Fruit fly (Drosophila melanogaster) whole organism, embryonic: Measurements from ENCODE around the gene Tm1.

ENCODE experiments used
- Abd-B ChIP-seq: fragments of 200-800 bp; sonication (Bioruptor generic); optimal IDR thresholded peaks from 2 replicates; lab custom pipeline; 2018; ENCODE audit warnings: missing biosample characterization, mild to moderate bottlenecking, missing genetic modification characterization, moderate library complexity
- CG11560 ChIP-seq: fragments of 200-800 bp; sonication (Bioruptor generic); IDR thresholded peaks from 3 replicates; pipeline ENCODE4 v1.3.6; 2022; ENCODE audit warnings: missing biosample characterization, missing genetic modification characterization
- CG11695 ChIP-seq: fragments of 200-800 bp; sonication (Bioruptor generic); IDR thresholded peaks from 3 replicates; pipeline ENCODE4 v1.3.6; 2022; ENCODE audit warnings: missing biosample characterization, missing genetic modification characterization
- CG12155 ChIP-seq: fragments of 200-800 bp; sonication (Bioruptor generic); optimal IDR thresholded peaks from 3 replicates; lab custom pipeline; 2016; ENCODE audit warnings: missing biosample characterization, missing genetic modification characterization
- CG12236 ChIP-seq: fragments of 200-800 bp; sonication (Bioruptor generic); optimal IDR thresholded peaks from 2 replicates; lab custom pipeline; 2016; ENCODE audit warnings: missing biosample characterization, missing genetic modification characterization
- CG13287 ChIP-seq: fragments of 200-800 bp; sonication (Bioruptor generic); IDR thresholded peaks from 2 replicates; pipeline ENCODE4 v1.3.6; 2022; ENCODE audit warnings: missing biosample characterization, missing genetic modification characterization; ENCODE audit not compliant: partially characterized antibody
- CG14710 ChIP-seq: fragments of 200-800 bp; sonication (Bioruptor generic); optimal IDR thresholded peaks from 3 replicates; lab custom pipeline; 2019; ENCODE audit warnings: missing biosample characterization, mild to moderate bottlenecking, missing genetic modification characterization, moderate library complexity
- CG17612 ChIP-seq: fragments of 200-800 bp; sonication (Bioruptor generic); IDR thresholded peaks from 2 replicates; pipeline ENCODE4 v1.3.6; 2022; ENCODE audit warnings: missing biosample characterization, missing genetic modification characterization
- CG17829 ChIP-seq: fragments of 200-800 bp; optimal IDR thresholded peaks from 2 replicates; lab custom pipeline; 2019; ENCODE audit warnings: missing biosample characterization, mild to moderate bottlenecking, missing genetic modification characterization, moderate library complexity
- CG18011 ChIP-seq: fragments of 200-800 bp; sonication (Bioruptor generic); optimal IDR thresholded peaks from 2 replicates; lab custom pipeline; 2017; ENCODE audit warnings: missing biosample characterization, missing genetic modification characterization, mild to moderate bottlenecking, moderate library complexity, missing genotype
- CG32767 ChIP-seq: fragments of 200-800 bp; sonication (Bioruptor generic); IDR thresholded peaks from 2 replicates; pipeline ENCODE4 v1.3.6; 2022; ENCODE audit warnings: missing biosample characterization, missing genetic modification characterization
- CG34224 ChIP-seq: fragments of 200-800 bp; sonication (Bioruptor generic); IDR thresholded peaks from 3 replicates; pipeline ENCODE4 v1.3.6; 2022; ENCODE audit warnings: missing biosample characterization, missing genetic modification characterization; ENCODE audit not compliant: partially characterized antibody
- CG5180 ChIP-seq: fragments of 200-800 bp; sonication (Bioruptor generic); optimal IDR thresholded peaks from 3 replicates; lab custom pipeline; 2017; ENCODE audit warnings: missing biosample characterization, missing genetic modification characterization, mild to moderate bottlenecking, moderate library complexity, missing genetic modification reagents
- CG8924 ChIP-seq: fragments of 200-800 bp; optimal IDR thresholded peaks from 3 replicates; lab custom pipeline; 2019; ENCODE audit warnings: missing biosample characterization, mild to moderate bottlenecking, missing genetic modification characterization, moderate library complexity
- CG9932 ChIP-seq: fragments of 200-800 bp; sonication (Bioruptor generic); IDR thresholded peaks from 2 replicates; pipeline ENCODE4 v1.3.6; 2022; ENCODE audit warnings: missing biosample characterization, missing genetic modification characterization
- D19B ChIP-seq: fragments of 200-800 bp; sonication (Bioruptor generic); optimal IDR thresholded peaks from 2 replicates; lab custom pipeline; 2017; ENCODE audit warnings: missing biosample characterization, mild to moderate bottlenecking, missing genetic modification characterization
- Dad ChIP-seq: fragments of 200-800 bp; sonication (Bioruptor generic); optimal IDR thresholded peaks from 3 replicates; lab custom pipeline; 2016; ENCODE audit warnings: missing biosample characterization, missing genetic modification characterization
- Dp ChIP-seq: fragments of 200-800 bp; sonication (Bioruptor generic); optimal IDR thresholded peaks from 2 replicates; lab custom pipeline; 2018; ENCODE audit warnings: missing biosample characterization, mild to moderate bottlenecking, missing genetic modification characterization, moderate library complexity
- Gug ChIP-seq: fragments of 200-800 bp; sonication (Bioruptor generic); IDR thresholded peaks from 4 replicates; pipeline ENCODE4 v1.3.6; 2022; ENCODE audit warnings: missing biosample characterization, missing genetic modification characterization
- HLHmδ ChIP-seq: fragments of 200-800 bp; sonication (Bioruptor generic); optimal IDR thresholded peaks from 2 replicates; lab custom pipeline; 2018; ENCODE audit warnings: missing biosample characterization, mild to moderate bottlenecking, missing genetic modification characterization, moderate library complexity
- Hr3 ChIP-seq: fragments of 200-800 bp; sonication (Bioruptor generic); optimal IDR thresholded peaks from 3 replicates; lab custom pipeline; 2016; ENCODE audit warnings: missing biosample characterization, missing genetic modification characterization
- Hr39 ChIP-seq: fragments of >200 bp; optimal IDR thresholded peaks from 2 replicates; lab custom pipeline; 2017
- Myb ChIP-seq: fragments of 200-800 bp; sonication (Bioruptor generic); optimal IDR thresholded peaks from 2 replicates; lab custom pipeline; 2016; ENCODE audit warnings: missing biosample characterization, missing genetic modification characterization
- Sox102F ChIP-seq: fragments of 200-800 bp; sonication (Bioruptor generic); optimal IDR thresholded peaks from 2 replicates; lab custom pipeline; 2018; ENCODE audit warnings: missing biosample characterization, mild to moderate bottlenecking, missing genetic modification characterization, moderate library complexity
- YL-1 ChIP-seq: fragments of 200-800 bp; sonication (Bioruptor generic); optimal IDR thresholded peaks from 3 replicates; lab custom pipeline; 2017; ENCODE audit warnings: missing biosample characterization, mild to moderate bottlenecking, missing genetic modification characterization
- ato ChIP-seq: fragments of 200-800 bp; sonication (Bioruptor generic); IDR thresholded peaks from 2 replicates; pipeline ENCODE4 v1.3.6; 2022; ENCODE audit warnings: missing biosample characterization, missing genetic modification characterization; ENCODE audit not compliant: partially characterized antibody
- bbx ChIP-seq: fragments of 200-800 bp; sonication (Bioruptor generic); IDR thresholded peaks from 2 replicates; pipeline ENCODE4 v1.3.6; 2022; ENCODE audit warnings: missing biosample characterization, missing genetic modification characterization; ENCODE audit not compliant: partially characterized antibody
- chinmo ChIP-seq: fragments of 200-800 bp; sonication (Bioruptor generic); IDR thresholded peaks from 4 replicates; pipeline ENCODE4 v1.3.6; 2022; ENCODE audit warnings: missing biosample characterization, missing genetic modification characterization; ENCODE audit not compliant: partially characterized antibody
- dm ChIP-seq: fragments of 200-800 bp; sonication (Bioruptor generic); optimal IDR thresholded peaks from 3 replicates; lab custom pipeline; 2016; ENCODE audit warnings: missing biosample characterization, missing genetic modification characterization
- esg ChIP-seq: fragments of 200-800 bp; sonication (Bioruptor generic); conservative IDR thresholded peaks from 2 replicates; pipeline ENCODE4 v1.3.6; 2022; ENCODE audit warnings: missing biosample characterization, missing genetic modification characterization
- ftz-f1 ChIP-seq: fragments of 200-800 bp; sonication (Bioruptor generic); optimal IDR thresholded peaks from 2 replicates; lab custom pipeline; 2016; ENCODE audit warnings: missing biosample characterization, missing genetic modification characterization
- gfzf ChIP-seq: fragments of 200-800 bp; sonication (Bioruptor generic); optimal IDR thresholded peaks from 2 replicates; lab custom pipeline; 2016; ENCODE audit warnings: missing biosample characterization, mild to moderate bottlenecking, missing genetic modification characterization, moderate library complexity
- grn ChIP-seq: fragments of 200-800 bp; sonication (Bioruptor generic); optimal IDR thresholded peaks from 3 replicates; lab custom pipeline; 2017; ENCODE audit warnings: missing biosample characterization, missing genetic modification characterization
- hkb ChIP-seq, 2 experiments: fragments of 200-800 bp in 1 of 2; fragments of >200 bp in 1 of 2; sonication (Bioruptor generic) in 1 of 2; IDR thresholded peaks in 1 of 2; optimal IDR thresholded peaks in 1 of 2; 2 replicates each; pipeline versions ENCODE4 v1.3.6 to Lab custom; 2017 to 2022; ENCODE audit warnings: missing biosample characterization in 1 of 2, missing genetic modification characterization in 1 of 2
- inv ChIP-seq: fragments of 200-800 bp; sonication (Bioruptor generic); IDR thresholded peaks from 2 replicates; pipeline ENCODE4 v1.3.6; 2022; ENCODE audit warnings: missing biosample characterization, missing genetic modification characterization; ENCODE audit not compliant: partially characterized antibody
- lab ChIP-seq: fragments of 200-800 bp; sonication (Bioruptor generic); optimal IDR thresholded peaks from 3 replicates; lab custom pipeline; 2017; ENCODE audit warnings: missing biosample characterization, missing genetic modification characterization, mild to moderate bottlenecking, moderate library complexity, missing genetic modification reagents
- nmo ChIP-seq: fragments of 200-800 bp; sonication (Bioruptor generic); optimal IDR thresholded peaks from 2 replicates; lab custom pipeline; 2018; ENCODE audit warnings: missing biosample characterization, mild to moderate bottlenecking, missing genetic modification characterization, moderate library complexity
- oc ChIP-seq: fragments of 200-800 bp; sonication (Bioruptor generic); optimal IDR thresholded peaks from 2 replicates; lab custom pipeline; 2018; ENCODE audit warnings: missing biosample characterization, mild to moderate bottlenecking, missing genetic modification characterization, moderate library complexity
- pnt ChIP-seq: fragments of 200-800 bp; sonication (Bioruptor generic); optimal IDR thresholded peaks from 3 replicates; lab custom pipeline; 2016; ENCODE audit warnings: missing biosample characterization, missing genetic modification characterization
- row ChIP-seq: fragments of 200-800 bp; sonication (Bioruptor generic); IDR thresholded peaks from 3 replicates; pipeline ENCODE4 v1.3.6; 2022; ENCODE audit warnings: missing biosample characterization, missing genetic modification characterization
- schlank ChIP-seq: fragments of 200-800 bp; sonication (Bioruptor generic); optimal IDR thresholded peaks from 2 replicates; lab custom pipeline; 2018; ENCODE audit warnings: missing biosample characterization, mild to moderate bottlenecking, missing genetic modification characterization
- scrt ChIP-seq: fragments of 200-800 bp; sonication (Bioruptor generic); optimal IDR thresholded peaks from 2 replicates; lab custom pipeline; 2018; ENCODE audit warnings: missing biosample characterization, mild to moderate bottlenecking, missing genetic modification characterization, moderate library complexity
- sima ChIP-seq: fragments of 200-800 bp; sonication (Bioruptor generic); optimal IDR thresholded peaks from 2 replicates; lab custom pipeline; 2016; ENCODE audit warnings: missing biosample characterization, missing genetic modification characterization
- ssp ChIP-seq: fragments of 200-800 bp; sonication (Bioruptor generic); IDR thresholded peaks from 2 replicates; pipeline ENCODE4 v1.3.6; 2022; ENCODE audit warnings: missing biosample characterization, missing genetic modification characterization
- tll ChIP-seq, 2 experiments: fragments of 200-800 bp in 1 of 2; fragments of >200 bp in 1 of 2; sonication (Bioruptor generic) in 1 of 2; optimal IDR thresholded peaks; 2 replicates each; lab custom pipeline; 2017 to 2019; ENCODE audit warnings: missing biosample characterization in 2 of 2, missing genetic modification characterization in 2 of 2, mild to moderate bottlenecking in 1 of 2, moderate library complexity in 1 of 2
- tna ChIP-seq: fragments of 200-800 bp; sonication (Bioruptor generic); IDR thresholded peaks from 2 replicates; pipeline ENCODE4 v1.3.6; 2022; ENCODE audit warnings: missing biosample characterization, missing genetic modification characterization; ENCODE audit not compliant: partially characterized antibody
- twi ChIP-seq: fragments of 200-800 bp; optimal IDR thresholded peaks from 2 replicates; lab custom pipeline; 2019; ENCODE audit warnings: missing biosample characterization, mild to moderate bottlenecking, missing genetic modification characterization, moderate library complexity

Gene Tm1

DNA sequence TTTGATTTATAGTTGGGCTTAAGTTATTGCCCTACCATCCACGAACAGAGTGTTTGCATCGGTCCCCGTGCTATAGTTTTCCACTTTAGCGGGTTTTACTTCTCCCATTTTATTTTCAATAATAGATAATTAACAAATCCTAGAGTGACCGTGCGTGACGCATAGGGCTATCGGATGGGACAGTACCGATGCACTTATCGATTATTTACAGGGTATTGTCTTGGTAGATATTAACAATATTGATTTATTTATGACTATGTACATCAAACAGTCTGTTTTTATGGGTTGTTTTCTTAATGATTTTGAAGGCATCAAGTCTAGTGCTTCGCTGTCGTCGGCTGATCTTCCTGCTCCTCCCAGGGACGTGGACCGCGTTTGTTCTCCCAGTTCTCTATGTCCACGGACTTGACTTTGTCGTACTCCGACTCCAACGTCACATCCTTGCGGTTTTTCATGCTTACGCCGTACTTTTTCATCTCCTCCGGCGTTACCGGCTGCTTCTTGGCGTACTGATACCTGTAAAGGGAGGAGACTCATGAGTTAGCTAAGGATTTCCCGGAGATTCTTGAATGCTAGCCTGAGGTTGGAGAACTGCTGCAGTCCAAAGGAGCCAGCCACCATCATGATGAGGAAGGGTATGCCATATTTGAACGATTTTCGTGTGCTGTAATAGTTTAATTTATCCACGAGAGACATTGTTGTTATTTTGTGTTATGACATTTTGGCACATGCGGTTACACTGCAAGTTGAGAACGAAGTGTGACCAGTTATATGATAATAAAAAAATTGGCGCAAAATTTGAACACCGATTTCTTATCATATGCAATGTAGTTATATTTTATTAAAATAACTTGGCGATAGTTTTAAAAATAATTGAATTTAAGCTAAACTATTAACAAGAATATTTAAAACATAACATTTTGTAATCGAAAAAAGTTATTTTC is at the start of gene Tm1, which contains the start of gene MRG15 (continued):
- peak; percentile 99 for TF ChIP-seq D19B (GFP tag; lab: Kevin White, UChicago)
- peak; percentile 19 for TF ChIP-seq CG14710 (tag; lab: Kevin White, UChicago)
- TF ChIP-seq ato (GFP tag; lab: Robert Waterston, UW) = peak; percentile 56
- peak; percentile 58 for TF ChIP-seq tna (GFP tag; lab: Robert Waterston, UW)
- no peak for TF ChIP-seq tll (GFP tag; optimal IDR thresholded peaks at IDR 0.05; lab: Kevin White, UChicago)
- TF ChIP-seq dm (GFP tag; lab: Kevin White, UChicago) = no peak
- no peak for TF ChIP-seq Myb (GFP tag; lab: Kevin White, UChicago)
- peak; percentile 49; the same call in 1 of the 2 replicates for TF ChIP-seq inv (GFP tag; lab: Robert Waterston, UW)
- TF ChIP-seq Sox102F = no peak
- no peak for TF ChIP-seq ssp
- TF ChIP-seq pnt (GFP tag; lab: Kevin White, UChicago) = no peak
- TF ChIP-seq Hr39 = no peak
- TF ChIP-seq YL-1 (GFP tag; lab: Kevin White, UChicago) = peak; percentile 50
- peak; percentile 72 for TF ChIP-seq CG13287 (GFP tag; lab: Robert Waterston, UW)
- peak; percentile 14 for TF ChIP-seq ftz-f1 (GFP tag; lab: Kevin White, UChicago)
- TF ChIP-seq CG17612 (GFP tag; lab: Robert Waterston, UW) = no peak
- TF ChIP-seq CG11560 = no peak
- TF ChIP-seq chinmo = peak; percentile 65; the same call in 1 of the 4 replicates
- no peak for TF ChIP-seq Hr3 (GFP tag; lab: Kevin White, UChicago)
- no peak for TF ChIP-seq CG32767 (GFP tag; lab: Robert Waterston, UW)
- no peak for TF ChIP-seq HLHmδ
- TF ChIP-seq CG34224 (GFP tag; lab: Robert Waterston, UW) = peak; percentile 54
- peak; percentile 39; the same call in 2 of the 3 replicates for TF ChIP-seq row (GFP tag; lab: Robert Waterston, UW)
- TF ChIP-seq grn (GFP tag; lab: Kevin White, UChicago) = no peak
- TF ChIP-seq Gug (GFP tag; lab: Robert Waterston, UW) = no peak
- no peak for TF ChIP-seq CG12236
- no peak for TF ChIP-seq CG17829 (tag; lab: Kevin White, UChicago)
- no peak for TF ChIP-seq lab (GFP tag; lab: Kevin White, UChicago)
- TF ChIP-seq scrt (GFP tag; lab: Kevin White, UChicago) = no peak
- TF ChIP-seq Dad (GFP tag; lab: Kevin White, UChicago) = peak; percentile 16
- TF ChIP-seq CG18011 = no peak
- TF ChIP-seq bbx (GFP tag; lab: Robert Waterston, UW) = peak; percentile 80
- peak; percentile 28 for TF ChIP-seq Abd-B
- no peak for TF ChIP-seq CG5180 (GFP tag; lab: Kevin White, UChicago)
- no peak for TF ChIP-seq esg (GFP tag; lab: Robert Waterston, UW)
- TF ChIP-seq nmo (GFP tag; lab: Kevin White, UChicago) = peak; percentile 9
- TF ChIP-seq oc (tag; lab: Kevin White, UChicago) = no peak
- TF ChIP-seq twi = no peak
- peak; percentile 74 for TF ChIP-seq gfzf (GFP tag; lab: Kevin White, UChicago)
- peak; percentile 5 for TF ChIP-seq CG8924 (tag; lab: Kevin White, UChicago)
- no peak for TF ChIP-seq hkb (optimal IDR thresholded peaks at IDR 0.05; lab: Kevin White, UChicago)
- TF ChIP-seq hkb (GFP tag; IDR thresholded peaks at IDR 0.05; lab: Robert Waterston, UW) = no peak
- TF ChIP-seq schlank = no peak
- TF ChIP-seq Dp (GFP tag; lab: Kevin White, UChicago) = peak; percentile 88
- no peak for TF ChIP-seq CG12155 (GFP tag; lab: Kevin White, UChicago)
- TF ChIP-seq CG11695 (GFP tag; lab: Robert Waterston, UW) = no peak
- no peak for TF ChIP-seq sima (GFP tag; lab: Kevin White, UChicago)
- TF ChIP-seq CG9932 (GFP tag; lab: Robert Waterston, UW) = peak; percentile 33; the same call in 1 of the 2 replicates
